Fruit fly (Drosophila melanogaster) whole organism, embryonic: ENCODE results near the gene CtBP.

Experiments used
- Atf6 ChIP-seq: fragments of 200-800 bp; sonication (Bioruptor generic); IDR thresholded peaks from 2 replicates; pipeline ENCODE4 v1.3.6; 2022; ENCODE audit warnings: missing biosample characterization, missing genetic modification characterization
- C15 ChIP-seq: fragments of 200-800 bp; sonication (Bioruptor generic); IDR thresholded peaks from 3 replicates; pipeline ENCODE4 v1.3.6; 2022; ENCODE audit warnings: missing biosample characterization, missing genetic modification characterization
- CG12219 ChIP-seq: fragments of 200-800 bp; sonication (Bioruptor generic); optimal IDR thresholded peaks from 3 replicates; lab custom pipeline; 2018; ENCODE audit warnings: missing biosample characterization, mild to moderate bottlenecking, missing genetic modification characterization
- CG15269 ChIP-seq: fragments of 200-800 bp; sonication (Bioruptor generic); optimal IDR thresholded peaks from 2 replicates; lab custom pipeline; 2018; ENCODE audit warnings: missing biosample characterization, mild to moderate bottlenecking, missing genetic modification characterization, moderate library complexity
- CG15479 ChIP-seq: fragments of 200-800 bp; sonication (Bioruptor generic); optimal IDR thresholded peaks from 3 replicates; lab custom pipeline; 2019; ENCODE audit warnings: missing biosample characterization, mild to moderate bottlenecking, missing genetic modification characterization, moderate library complexity
- CG17328 ChIP-seq: fragments of 200-800 bp; sonication (Bioruptor generic); IDR thresholded peaks from 2 replicates; pipeline ENCODE4 v1.3.6; 2022; ENCODE audit warnings: missing biosample characterization, missing genetic modification characterization
- CG17568 ChIP-seq: fragments of 200-800 bp; sonication (Bioruptor generic); optimal IDR thresholded peaks from 2 replicates; lab custom pipeline; 2018; ENCODE audit warnings: missing biosample characterization, mild to moderate bottlenecking, missing genetic modification characterization, moderate library complexity
- CG18262 ChIP-seq: fragments of 200-800 bp; optimal IDR thresholded peaks from 3 replicates; lab custom pipeline; 2019; ENCODE audit warnings: missing biosample characterization, mild to moderate bottlenecking, missing genetic modification characterization, moderate library complexity
- CG2678 ChIP-seq: fragments of 200-800 bp; sonication (Bioruptor generic); optimal IDR thresholded peaks from 3 replicates; lab custom pipeline; 2019; ENCODE audit warnings: missing biosample characterization, mild to moderate bottlenecking, missing genetic modification characterization, moderate library complexity
- CG2889 ChIP-seq: fragments of 200-800 bp; sonication (Bioruptor generic); IDR thresholded peaks from 3 replicates; pipeline ENCODE4 v1.3.6; 2022; ENCODE audit warnings: missing biosample characterization, missing genetic modification characterization
- CG30020 ChIP-seq: fragments of 200-800 bp; optimal IDR thresholded peaks from 2 replicates; lab custom pipeline; 2019; ENCODE audit warnings: missing biosample characterization, mild to moderate bottlenecking, missing genetic modification characterization, moderate library complexity
- CG4404 ChIP-seq: fragments of 200-800 bp; sonication (Bioruptor generic); IDR thresholded peaks from 2 replicates; pipeline ENCODE4 v1.3.6; 2022; ENCODE audit warnings: missing biosample characterization, missing genetic modification characterization
- CG4617 ChIP-seq: fragments of 200-800 bp; sonication (Bioruptor generic); optimal IDR thresholded peaks from 3 replicates; lab custom pipeline; 2016; ENCODE audit warnings: missing biosample characterization, missing genetic modification characterization, borderline replicate concordance
- CG6791 ChIP-seq: fragments of 200-800 bp; sonication (Bioruptor generic); IDR thresholded peaks from 3 replicates; pipeline ENCODE4 v1.3.6; 2022; ENCODE audit warnings: missing biosample characterization, missing genetic modification characterization; ENCODE audit not compliant: partially characterized antibody
- CG6813 ChIP-seq: fragments of 200-800 bp; sonication (Bioruptor generic); optimal IDR thresholded peaks from 2 replicates; lab custom pipeline; 2017; ENCODE audit warnings: missing biosample characterization, missing genetic modification characterization, mild to moderate bottlenecking, moderate library complexity, missing genetic modification reagents
- CG7745 ChIP-seq: fragments of 200-800 bp; sonication (Bioruptor generic); optimal IDR thresholded peaks from 2 replicates; lab custom pipeline; 2018; ENCODE audit warnings: missing biosample characterization, mild to moderate bottlenecking, missing genetic modification characterization, moderate library complexity
- CG7928 ChIP-seq: fragments of 200-800 bp; sonication (Bioruptor generic); optimal IDR thresholded peaks from 2 replicates; lab custom pipeline; 2017; ENCODE audit warnings: missing biosample characterization, mild to moderate bottlenecking, missing genetic modification characterization
- CG8765 ChIP-seq: fragments of 200-800 bp; sonication (Bioruptor generic); IDR thresholded peaks from 2 replicates; pipeline ENCODE4 v1.3.6; 2022; ENCODE audit warnings: missing biosample characterization, missing genetic modification characterization
- CG9817 ChIP-seq: fragments of 200-800 bp; sonication (Bioruptor generic); optimal IDR thresholded peaks from 2 replicates; lab custom pipeline; 2018; ENCODE audit warnings: missing biosample characterization, mild to moderate bottlenecking, missing genetic modification characterization, moderate library complexity
- Dad ChIP-seq: fragments of 200-800 bp; sonication (Bioruptor generic); optimal IDR thresholded peaks from 3 replicates; lab custom pipeline; 2016; ENCODE audit warnings: missing biosample characterization, missing genetic modification characterization
- Fer2 ChIP-seq: fragments of 200-800 bp; sonication (Bioruptor generic); optimal IDR thresholded peaks from 2 replicates; lab custom pipeline; 2018; ENCODE audit warnings: missing biosample characterization, mild to moderate bottlenecking, missing genetic modification characterization, moderate library complexity
- Fer3 ChIP-seq: fragments of 200-800 bp; sonication (Bioruptor generic); optimal IDR thresholded peaks from 2 replicates; lab custom pipeline; 2018; ENCODE audit warnings: missing biosample characterization, mild to moderate bottlenecking, missing genetic modification characterization, moderate library complexity
- GATAe ChIP-seq: fragments of 200-800 bp; sonication (Bioruptor generic); conservative IDR thresholded peaks from 2 replicates; pipeline ENCODE4 v1.3.6; 2022; ENCODE audit warnings: missing biosample characterization, missing genetic modification characterization
- HLHmδ ChIP-seq: fragments of 200-800 bp; sonication (Bioruptor generic); optimal IDR thresholded peaks from 2 replicates; lab custom pipeline; 2018; ENCODE audit warnings: missing biosample characterization, mild to moderate bottlenecking, missing genetic modification characterization, moderate library complexity
- Med ChIP-seq: fragments of 200-800 bp; sonication (Bioruptor generic); peaks from one replicate; lab custom pipeline; 2016; ENCODE audit warnings: missing biosample characterization, missing genetic modification characterization, mild to moderate bottlenecking, inconsistent platforms, moderate library complexity
- Nf-YC ChIP-seq: fragments of 200-800 bp; optimal IDR thresholded peaks from 3 replicates; lab custom pipeline; 2019; ENCODE audit warnings: missing biosample characterization, mild to moderate bottlenecking, missing genetic modification characterization, moderate library complexity
- Oli ChIP-seq: fragments of 200-800 bp; sonication (Bioruptor generic); optimal IDR thresholded peaks from 2 replicates; lab custom pipeline; 2018; ENCODE audit warnings: missing biosample characterization, mild to moderate bottlenecking, missing genetic modification characterization, moderate library complexity
- Sry-β ChIP-seq: fragments of 200-800 bp; sonication (Bioruptor generic); optimal IDR thresholded peaks from 2 replicates; lab custom pipeline; 2018; ENCODE audit warnings: missing biosample characterization, mild to moderate bottlenecking, missing genetic modification characterization, moderate library complexity
- amos ChIP-seq: fragments of 200-800 bp; sonication (Bioruptor generic); IDR thresholded peaks from 2 replicates; pipeline ENCODE4 v1.3.6; 2022; ENCODE audit warnings: missing biosample characterization, missing genetic modification characterization; ENCODE audit not compliant: partially characterized antibody
- bab2 ChIP-seq: fragments of 200-800 bp; sonication (Bioruptor generic); optimal IDR thresholded peaks from 2 replicates; lab custom pipeline; 2016; ENCODE audit warnings: missing biosample characterization, missing genetic modification characterization
- emc ChIP-seq: fragments of 200-800 bp; sonication (Bioruptor generic); optimal IDR thresholded peaks from 2 replicates; lab custom pipeline; 2016; ENCODE audit warnings: missing biosample characterization, missing genetic modification characterization
- fd3F ChIP-seq: fragments of 200-800 bp; sonication (Bioruptor generic); optimal IDR thresholded peaks from 2 replicates; lab custom pipeline; 2018; ENCODE audit warnings: missing biosample characterization, mild to moderate bottlenecking, missing genetic modification characterization, moderate library complexity
- fu2 ChIP-seq: fragments of 200-800 bp; sonication (Bioruptor generic); optimal IDR thresholded peaks from 2 replicates; lab custom pipeline; 2016; ENCODE audit warnings: missing biosample characterization, missing genetic modification characterization
- gcm2 ChIP-seq: fragments of 200-800 bp; sonication (Bioruptor generic); optimal IDR thresholded peaks from 2 replicates; lab custom pipeline; 2016; ENCODE audit warnings: missing biosample characterization, missing genetic modification characterization
- grn ChIP-seq: fragments of 200-800 bp; sonication (Bioruptor generic); optimal IDR thresholded peaks from 3 replicates; lab custom pipeline; 2017; ENCODE audit warnings: missing biosample characterization, missing genetic modification characterization
- gro ChIP-seq: fragments of 200-800 bp; sonication (Bioruptor generic); optimal IDR thresholded peaks from 2 replicates; lab custom pipeline; 2016; ENCODE audit warnings: missing biosample characterization, missing genetic modification characterization
- gsb-n ChIP-seq: fragments of 200-800 bp; sonication (Bioruptor generic); optimal IDR thresholded peaks from 3 replicates; lab custom pipeline; 2018; ENCODE audit warnings: missing biosample characterization, mild to moderate bottlenecking, missing genetic modification characterization
- klu ChIP-seq: fragments of 200-800 bp; sonication (Bioruptor generic); IDR thresholded peaks from 2 replicates; pipeline ENCODE4 v1.3.6; 2022; ENCODE audit warnings: missing biosample characterization, missing genetic modification characterization
- luna ChIP-seq: fragments of 200-800 bp; sonication (Bioruptor generic); optimal IDR thresholded peaks from 2 replicates; lab custom pipeline; 2016; ENCODE audit warnings: missing biosample characterization, missing genetic modification characterization
- nerfin-1 ChIP-seq: fragments of 200-800 bp; sonication (Bioruptor generic); optimal IDR thresholded peaks from 3 replicates; lab custom pipeline; 2019; ENCODE audit warnings: missing biosample characterization, mild to moderate bottlenecking, missing genetic modification characterization, moderate library complexity
- otp ChIP-seq: fragments of 200-800 bp; sonication (Bioruptor generic); IDR thresholded peaks from 3 replicates; pipeline ENCODE4, ENCODE4 v1.3.6; 2022; ENCODE audit warnings: missing biosample characterization, missing genetic modification characterization
- phol ChIP-seq: fragments of 200-800 bp; sonication (Bioruptor generic); optimal IDR thresholded peaks from 3 replicates; lab custom pipeline; 2018; ENCODE audit warnings: missing biosample characterization, mild to moderate bottlenecking, missing genetic modification characterization, moderate library complexity
- pnt ChIP-seq: fragments of 200-800 bp; sonication (Bioruptor generic); optimal IDR thresholded peaks from 3 replicates; lab custom pipeline; 2016; ENCODE audit warnings: missing biosample characterization, missing genetic modification characterization
- seq ChIP-seq: fragments of 200-800 bp; sonication (Bioruptor generic); IDR thresholded peaks from 2 replicates; pipeline ENCODE4 v1.3.6; 2022; ENCODE audit warnings: missing biosample characterization, missing genetic modification characterization
- sim ChIP-seq: fragments of 200-800 bp; sonication (Bioruptor generic); IDR thresholded peaks from 2 replicates; pipeline ENCODE4 v1.3.6; 2022; ENCODE audit warnings: missing biosample characterization, missing genetic modification characterization
- tna ChIP-seq: fragments of 200-800 bp; sonication (Bioruptor generic); IDR thresholded peaks from 2 replicates; pipeline ENCODE4 v1.3.6; 2022; ENCODE audit warnings: missing biosample characterization, missing genetic modification characterization; ENCODE audit not compliant: partially characterized antibody
- unpg ChIP-seq: fragments of 200-800 bp; sonication (Bioruptor generic); optimal IDR thresholded peaks from 3 replicates; lab custom pipeline; 2018; ENCODE audit warnings: missing biosample characterization, mild to moderate bottlenecking, missing genetic modification characterization, moderate library complexity
- vnd ChIP-seq: fragments of 200-800 bp; sonication (Bioruptor generic); IDR thresholded peaks from 3 replicates; pipeline ENCODE4 v1.3.6; 2022; ENCODE audit warnings: missing biosample characterization, missing genetic modification characterization; ENCODE audit not compliant: partially characterized antibody
- zen2 ChIP-seq: fragments of 200-800 bp; sonication (Bioruptor generic); IDR thresholded peaks from 3 replicates; pipeline ENCODE4 v1.3.6; 2022; ENCODE audit warnings: missing biosample characterization, missing genetic modification characterization; ENCODE audit not compliant: partially characterized antibody
- zf30C ChIP-seq: fragments of 200-800 bp; sonication (Bioruptor generic); optimal IDR thresholded peaks from 3 replicates; lab custom pipeline; 2018; ENCODE audit warnings: missing biosample characterization, mild to moderate bottlenecking, missing genetic modification characterization

The CtBP gene

dm6 chr3R:13032975-13033445 is 21.6 kb downstream of the CtBP start (continued):
- TF ChIP-seq phol (tag; lab: Kevin White, UChicago) (peak; percentile 1), CG18262 (tag; lab: Kevin White, UChicago) (no peak), CG2889 (GFP tag; lab: Robert Waterston, UW) (no peak), luna (GFP tag; lab: Kevin White, UChicago) (no peak), nerfin-1 (peak; percentile 50), fu2 (no peak), zf30C (GFP tag; lab: Kevin White, UChicago) (no peak), Dad (GFP tag; lab: Kevin White, UChicago) (no peak), CG4617 (GFP tag; lab: Kevin White, UChicago) (no peak), CG15269 (tag; lab: Kevin White, UChicago) (no peak), grn (GFP tag; lab: Kevin White, UChicago) (peak; percentile 79), C15 (GFP tag; lab: Robert Waterston, UW) (no peak), otp (GFP tag; lab: Robert Waterston, UW) (peak; percentile 30; the same call in 1 of the 3 replicates), Atf6 (GFP tag; lab: Robert Waterston, UW) (no peak), bab2 (GFP tag; lab: Kevin White, UChicago) (peak; percentile 37), Med (GFP tag; lab: Kevin White, UChicago) (peak; percentile 82), amos (GFP tag; lab: Robert Waterston, UW) (no peak), Fer2 (tag; lab: Kevin White, UChicago) (peak; percentile 12), pnt (GFP tag; lab: Kevin White, UChicago) (no peak), emc (GFP tag; lab: Kevin White, UChicago) (no peak), Sry-β (GFP tag; lab: Kevin White, UChicago) (peak; percentile 26), CG7928 (GFP tag; lab: Kevin White, UChicago) (peak; percentile 79), HLHmδ (GFP tag; lab: Kevin White, UChicago) (peak; percentile 25), CG17328 (peak; percentile 12; the same call in 1 of the 2 replicates), CG12219 (GFP tag; lab: Kevin White, UChicago) (peak; percentile 18), klu (GFP tag; lab: Robert Waterston, UW) (no peak), CG30020 (tag; lab: Kevin White, UChicago) (no peak), gro (no peak), seq (GFP tag; lab: Robert Waterston, UW) (no peak), CG17568 (no peak), gcm2 (GFP tag; lab: Kevin White, UChicago) (no peak), tna (no peak), CG4404 (GFP tag; lab: Robert Waterston, UW) (no peak), Oli (no peak), CG8765 (GFP tag; lab: Robert Waterston, UW) (no peak), unpg (no peak), CG7745 (tag; lab: Kevin White, UChicago) (no peak), zen2 (no peak), CG6813 (peak; percentile 72), GATAe (GFP tag; lab: Robert Waterston, UW) (no peak), CG9817 (tag; lab: Kevin White, UChicago) (no peak), fd3F (GFP tag; lab: Kevin White, UChicago) (no peak), Fer3 (tag; lab: Kevin White, UChicago) (peak; percentile 37), sim (GFP tag; lab: Robert Waterston, UW) (peak; percentile 31; the same call in 1 of the 2 replicates), CG6791 (GFP tag; lab: Robert Waterston, UW) (no peak), CG15479 (peak; percentile 86), gsb-n (tag; lab: Kevin White, UChicago) (no peak), Nf-YC (tag; lab: Kevin White, UChicago) (no peak), vnd (GFP tag; lab: Robert Waterston, UW) (no peak), CG2678 (tag; lab: Kevin White, UChicago) (no peak)
